Fruit fly (Drosophila melanogaster): ENCODE results near the gene LeuRS.

Gene LeuRS

DNA sequence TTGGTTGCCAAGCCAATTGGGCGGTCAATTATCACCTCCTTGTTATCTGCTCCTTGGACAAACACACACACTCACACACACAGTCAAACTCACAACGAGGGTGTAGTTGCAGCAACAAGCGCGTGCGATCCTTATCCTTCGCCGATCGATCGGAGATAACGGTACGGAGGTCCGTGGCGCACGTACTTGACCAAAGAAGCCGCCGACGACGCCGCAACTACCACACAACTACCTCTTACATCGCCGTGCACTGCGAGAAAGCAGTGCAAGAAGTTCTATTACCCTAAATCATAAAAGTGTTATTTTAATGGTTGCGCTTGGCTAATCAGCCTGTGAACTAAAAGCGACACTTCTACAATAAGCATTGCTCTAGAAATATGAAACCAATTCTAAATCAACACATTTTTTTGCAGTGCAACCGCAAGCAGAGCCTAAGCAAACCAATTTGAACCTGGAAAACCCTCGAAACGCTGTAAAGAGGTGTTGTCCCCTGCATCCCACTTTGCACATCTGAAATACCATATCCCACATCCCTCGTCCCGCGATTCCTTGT, 18.6 kb upstream of the LeuRS start (continued):
- TF ChIP-seq CG14860 (GFP tag; IDR thresholded peaks at IDR 0.05; ENCODE audit: partially characterized antibody) (no peak), ham (GFP tag; IDR thresholded peaks at IDR 0.05) (no peak), CrebB (tag; optimal IDR thresholded peaks at IDR 0.05) (no peak), CG10959 (GFP tag; IDR thresholded peaks at IDR 0.05) (peak; percentile 82), sc (optimal IDR thresholded peaks at IDR 0.05) (no peak), sc (GFP tag; optimal IDR thresholded peaks at IDR 0.05) (peak; percentile 31), Blimp-1 (GFP tag; optimal IDR thresholded peaks at IDR 0.05) (peak; percentile 26), pan (optimal IDR thresholded peaks at IDR 0.05) (no peak), pan (GFP tag; optimal IDR thresholded peaks at IDR 0.05 in 1 of 2, IDR thresholded peaks at IDR 0.05 in 1 of 2) (peak in 1 of 2 experiments; percentile 65), trem (tag; optimal IDR thresholded peaks at IDR 0.05) (peak; percentile 42), CoRest (tag; optimal IDR thresholded peaks at IDR 0.05) (peak; percentile 26), BEAF-32 (GFP tag; optimal IDR thresholded peaks at IDR 0.05) (no peak), tio (GFP tag; optimal IDR thresholded peaks at IDR 0.05) (no peak), so (GFP tag; IDR thresholded peaks at IDR 0.05) (no peak), CG6854 (GFP tag; optimal IDR thresholded peaks at IDR 0.05) (no peak), NFAT (GFP tag; IDR thresholded peaks at IDR 0.05) (no peak), CG9817 (tag; optimal IDR thresholded peaks at IDR 0.05) (no peak), slp2 (GFP tag; optimal IDR thresholded peaks at IDR 0.05) (peak; percentile 44), mam (GFP tag; optimal IDR thresholded peaks at IDR 0.05) (no peak), CG12219 (GFP tag; optimal IDR thresholded peaks at IDR 0.05) (no peak), CG2129 (GFP tag; IDR thresholded peaks at IDR 0.05; ENCODE audit: partially characterized antibody) (no peak), ATbp (GFP tag; optimal IDR thresholded peaks at IDR 0.05) (peak; percentile 11), CG30403 (GFP tag; optimal IDR thresholded peaks at IDR 0.05) (peak; percentile 46), Chrac-16 (GFP tag; optimal IDR thresholded peaks at IDR 0.05) (peak; percentile 68), vvl (GFP tag; IDR thresholded peaks at IDR 0.05) (peak; percentile 38; the same call in 1 of the 2 replicates), pita (GFP tag; optimal IDR thresholded peaks at IDR 0.05) (no peak), sim (GFP tag; IDR thresholded peaks at IDR 0.05) (no peak), esg (GFP tag; conservative IDR thresholded peaks at IDR 0.05) (0 out of 2 replicates have a peak, but pooled peaks have one; percentile 16), Nf-YB (GFP tag; optimal IDR thresholded peaks at IDR 0.05) (peak; percentile 17), CG1529 (GFP tag; optimal IDR thresholded peaks at IDR 0.05) (no peak), maf-S (GFP tag; optimal IDR thresholded peaks at IDR 0.05) (peak; percentile 52), CG1602 (GFP tag; optimal IDR thresholded peaks at IDR 0.05) (peak; percentile 28), nerfin-2 (GFP tag; IDR thresholded peaks at IDR 0.05; ENCODE audit: partially characterized antibody) (no peak), Side (GFP tag; optimal IDR thresholded peaks at IDR 0.05) (peak; percentile 49), toy (GFP tag; IDR thresholded peaks at IDR 0.05) (no peak), chinmo (GFP tag; IDR thresholded peaks at IDR 0.05; ENCODE audit: partially characterized antibody) (no peak), dysf (GFP tag; IDR thresholded peaks at IDR 0.05) (peak; percentile 42; the same call in 1 of the 3 replicates), CG8359 (GFP tag; optimal IDR thresholded peaks at IDR 0.05; ENCODE audit: borderline replicate concordance) (no peak), CG7928 (GFP tag; optimal IDR thresholded peaks at IDR 0.05) (no peak), CG2875 (GFP tag; optimal IDR thresholded peaks at IDR 0.05) (peak; percentile 22), Stat92E (GFP tag; optimal IDR thresholded peaks at IDR 0.05) (no peak), Pdp1 (GFP tag; optimal IDR thresholded peaks at IDR 0.05) (peak; percentile 45 to 59), CG8290 (GFP tag; optimal IDR thresholded peaks at IDR 0.05) (no peak), CG8290 (tag; optimal IDR thresholded peaks at IDR 0.05) (no peak), Spps (tag; optimal IDR thresholded peaks at IDR 0.05) (no peak), amos (GFP tag; IDR thresholded peaks at IDR 0.05; ENCODE audit: partially characterized antibody) (no peak), gfzf (GFP tag; optimal IDR thresholded peaks at IDR 0.05) (no peak), al (GFP tag; IDR thresholded peaks at IDR 0.05) (no peak), eve (GFP tag; optimal IDR thresholded peaks at IDR 0.05) (peak in 1 of 2 experiments; percentile 94), chm (GFP tag; IDR thresholded peaks at IDR 0.05) (0 out of 2 replicates have a peak, but pooled peaks have one; percentile 49)
